Worm (Caenorhabditis elegans) whole organism, mixed stage, embryonic: ENCODE results near the gene Y57G11C.1130.

ENCODE experiments used
- nhr-237 ChIP-seq: fragments of 150-350 bp; optimal IDR thresholded peaks from 2 replicates; lab custom pipeline; 2014; ENCODE audit warnings: missing biosample characterization, missing genetic modification characterization
- nhr-76 ChIP-seq: sonication (generic microtip); optimal IDR thresholded peaks from 2 replicates; lab custom pipeline; 2017; ENCODE audit warnings: missing biosample characterization, missing genetic modification characterization

ce11 chrIV:14766382-14766781 is 15.9 kb upstream of the Y57G11C.1130 start, which contains the start of gene vti-1:
- no peak for TF ChIP-seq nhr-76 (tag; lab: Kevin White, UChicago)
- TF ChIP-seq nhr-237 (tag; lab: Kevin White, UChicago), result no peak
